Fruit fly (Drosophila melanogaster) whole organism, wandering third instar larva: ENCODE data around the gene HP1b.

Source experiments
- Abd-B ChIP-seq: fragments of >200 bp; optimal IDR thresholded peaks from 2 replicates; lab custom pipeline; 2017; ENCODE audit warnings: missing biosample characterization, missing genetic modification characterization
- CG32264 ChIP-seq: fragments of 200-800 bp; sonication (Bioruptor generic); optimal IDR thresholded peaks from 2 replicates; lab custom pipeline; 2016; ENCODE audit warnings: missing biosample characterization, missing genetic modification characterization
- CG9705 ChIP-seq: fragments of 200-800 bp; sonication (Bioruptor generic); optimal IDR thresholded peaks from 2 replicates; lab custom pipeline; 2018; ENCODE audit warnings: missing biosample characterization, mild to moderate bottlenecking, missing genetic modification characterization
- CrebA ChIP-seq: fragments of 200-800 bp; sonication (Bioruptor generic); optimal IDR thresholded peaks from 2 replicates; lab custom pipeline; 2016; ENCODE audit warnings: missing biosample characterization, mild to moderate bottlenecking, missing genetic modification characterization, borderline replicate concordance
- Dfd ChIP-seq: fragments of >200 bp; optimal IDR thresholded peaks from 2 replicates; lab custom pipeline; 2017; ENCODE audit warnings: missing biosample characterization, missing genetic modification characterization
- Dif ChIP-seq: fragments of 200-275, 200-300 bp; sonication (Bioruptor generic); optimal IDR thresholded peaks from 2 replicates; lab custom pipeline; 2018; ENCODE audit warnings: missing biosample characterization, missing genetic modification characterization; ENCODE audit not compliant: partially characterized antibody
- GATAd ChIP-seq: sonication (Bioruptor generic); optimal IDR thresholded peaks from 2 replicates; lab custom pipeline; 2016; ENCODE audit warnings: missing biosample characterization, missing genetic modification characterization
- HLH106 ChIP-seq: fragments of 200-800 bp; optimal IDR thresholded peaks from 3 replicates; lab custom pipeline; 2019; ENCODE audit warnings: missing biosample characterization, mild to moderate bottlenecking, missing genetic modification characterization, moderate library complexity
- Hnf4 ChIP-seq: fragments of 200-800 bp; sonication (Bioruptor generic); optimal IDR thresholded peaks from 2 replicates; lab custom pipeline; 2016; ENCODE audit warnings: missing biosample characterization, mild to moderate bottlenecking, missing genetic modification characterization
- Hr78 ChIP-seq: fragments of >200 bp; optimal IDR thresholded peaks from 2 replicates; lab custom pipeline; 2017; ENCODE audit warnings: missing biosample characterization, missing genetic modification characterization
- Hr83 ChIP-seq: fragments of 200-300 bp; sonication (Bioruptor generic); optimal IDR thresholded peaks from 2 replicates; lab custom pipeline; 2016; ENCODE audit warnings: missing biosample characterization, mild to moderate bottlenecking, missing genetic modification characterization, moderate library complexity; ENCODE audit not compliant: poor library complexity, severe bottlenecking
- Jra ChIP-seq: sonication (Bioruptor generic); optimal IDR thresholded peaks from 2 replicates; lab custom pipeline; 2016; ENCODE audit warnings: missing biosample characterization, missing genetic modification characterization
- Mio ChIP-seq: sonication (Bioruptor generic); optimal IDR thresholded peaks from 2 replicates; lab custom pipeline; 2016; ENCODE audit warnings: missing biosample characterization, missing genetic modification characterization
- Myc ChIP-seq: fragments of >200 bp; optimal IDR thresholded peaks from 2 replicates; lab custom pipeline; 2017
- N ChIP-seq: fragments of >200 bp; optimal IDR thresholded peaks from 2 replicates; lab custom pipeline; 2018; ENCODE audit warnings: missing biosample characterization, missing external identifiers, missing genetic modification characterization
- OdsH ChIP-seq: fragments of 200-800 bp; sonication (Bioruptor generic); optimal IDR thresholded peaks from 2 replicates; lab custom pipeline; 2016; ENCODE audit warnings: missing biosample characterization, mild to moderate bottlenecking, missing genetic modification characterization
- Rel ChIP-seq, 2 experiments: fragments of 200-800 bp; sonication (Bioruptor generic) in 1 of 2; optimal IDR thresholded peaks; 2 replicates in 1 of 2; 3 replicates in 1 of 2; lab custom pipeline; 2016 to 2019; ENCODE audit warnings: mild to moderate bottlenecking in 2 of 2, missing biosample characterization in 2 of 2, missing genetic modification characterization in 2 of 2, moderate library complexity in 1 of 2
- Sp1 ChIP-seq: fragments of 200-800 bp; sonication (Bioruptor generic); optimal IDR thresholded peaks from 3 replicates; lab custom pipeline; 2019; ENCODE audit warnings: missing biosample characterization, mild to moderate bottlenecking, missing genetic modification characterization, moderate library complexity
- Vsx2 ChIP-seq: fragments of 200-300, 225-300 bp; sonication (Bioruptor generic); optimal IDR thresholded peaks from 2 replicates; lab custom pipeline; 2018; ENCODE audit warnings: missing biosample characterization, missing genetic modification characterization; ENCODE audit not compliant: partially characterized antibody
- br ChIP-seq: fragments of 200-800 bp; sonication (Bioruptor generic); optimal IDR thresholded peaks from 2 replicates; lab custom pipeline; 2016; ENCODE audit warnings: missing biosample characterization, missing genetic modification characterization
- brk ChIP-seq: fragments of 200-800 bp; sonication (Bioruptor generic); optimal IDR thresholded peaks from 2 replicates; lab custom pipeline; 2016; ENCODE audit warnings: missing biosample characterization, mild to moderate bottlenecking, missing genetic modification characterization
- dl ChIP-seq, 2 experiments: fragments of 175-275, 200-275 bp in 1 of 2; fragments of 200-275 bp in 1 of 2; sonication (Bioruptor generic); optimal IDR thresholded peaks; lab custom pipeline; 2018; ENCODE audit warnings: mild to moderate bottlenecking in 2 of 2, missing biosample characterization in 2 of 2, missing genetic modification characterization in 2 of 2, moderate library complexity in 2 of 2; ENCODE audit not compliant: partially characterized antibody in 2 of 2, insufficient read depth in 1 of 2
- dmrt93B ChIP-seq: fragments of 200-800 bp; sonication (Bioruptor generic); optimal IDR thresholded peaks from 2 replicates; lab custom pipeline; 2018; ENCODE audit warnings: missing biosample characterization, mild to moderate bottlenecking, missing genetic modification characterization
- dsf ChIP-seq: sonication (Bioruptor generic); optimal IDR thresholded peaks from 2 replicates; lab custom pipeline; 2016; ENCODE audit warnings: missing biosample characterization, missing genetic modification characterization, borderline replicate concordance
- ey ChIP-seq: fragments of 200-800 bp; sonication (Bioruptor generic); optimal IDR thresholded peaks from 2 replicates; lab custom pipeline; 2016; ENCODE audit warnings: missing biosample characterization, missing genetic modification characterization
- foxo ChIP-seq, 2 experiments: fragments of 200-800 bp; sonication (Bioruptor generic); optimal IDR thresholded peaks; 2 replicates in 1 of 2; 3 replicates in 1 of 2; lab custom pipeline; 2016 to 2017; ENCODE audit warnings: missing biosample characterization in 2 of 2, missing genetic modification characterization in 2 of 2
- fru ChIP-seq: fragments of 200-800 bp; sonication (Bioruptor generic); optimal IDR thresholded peaks from 3 replicates; lab custom pipeline; 2016; ENCODE audit warnings: missing biosample characterization, mild to moderate bottlenecking, missing genetic modification characterization
- h ChIP-seq: fragments of 200-800 bp; sonication (Bioruptor generic); optimal IDR thresholded peaks from 3 replicates; lab custom pipeline; 2016; ENCODE audit warnings: missing biosample characterization, mild to moderate bottlenecking, missing genetic modification characterization
- jim ChIP-seq: fragments of 175-275, 200-325 bp; sonication (Bioruptor generic); optimal IDR thresholded peaks from 2 replicates; lab custom pipeline; 2016; ENCODE audit warnings: missing biosample characterization, mild to moderate bottlenecking, missing genetic modification characterization
- lola ChIP-seq: fragments of >200 bp; optimal IDR thresholded peaks from 2 replicates; lab custom pipeline; 2017; ENCODE audit warnings: missing biosample characterization, missing genetic modification characterization
- pan ChIP-seq: fragments of >200 bp; optimal IDR thresholded peaks from 2 replicates; lab custom pipeline; 2017
- psq ChIP-seq: fragments of 200-800 bp; sonication (Bioruptor generic); optimal IDR thresholded peaks from 3 replicates; lab custom pipeline; 2017; ENCODE audit warnings: missing biosample characterization, mild to moderate bottlenecking, missing genetic modification characterization, moderate library complexity
- rgr ChIP-seq: fragments of 200-800 bp; sonication (Bioruptor generic); optimal IDR thresholded peaks from 3 replicates; lab custom pipeline; 2016; ENCODE audit warnings: missing biosample characterization, mild to moderate bottlenecking, missing genetic modification characterization
- sage ChIP-seq: fragments of 200-800 bp; sonication (Bioruptor generic); optimal IDR thresholded peaks from 2 replicates; lab custom pipeline; 2016; ENCODE audit warnings: missing biosample characterization, mild to moderate bottlenecking, missing genetic modification characterization
- sv ChIP-seq: fragments of 200-800 bp; sonication (Bioruptor generic); optimal IDR thresholded peaks from 3 replicates; lab custom pipeline; 2016; ENCODE audit warnings: missing biosample characterization, missing genetic modification characterization
- tai ChIP-seq: sonication (Bioruptor generic); optimal IDR thresholded peaks from 2 replicates; lab custom pipeline; 2016; ENCODE audit warnings: missing biosample characterization, missing genetic modification characterization
- usp ChIP-seq: fragments of >200 bp; optimal IDR thresholded peaks from 2 replicates; lab custom pipeline; 2017; ENCODE audit warnings: missing biosample characterization, missing genetic modification characterization
- woc ChIP-seq: sonication (Bioruptor generic); optimal IDR thresholded peaks from 2 replicates; lab custom pipeline; 2016; ENCODE audit warnings: missing biosample characterization, mild to moderate bottlenecking, missing genetic modification characterization

Gene HP1b

dm6 chrX:9061299-9061698 lies 19.6 kb upstream of the HP1b start:
- TF ChIP-seq fru (GFP tag; lab: Kevin White, UChicago), result peak; percentile 27
- peak; percentile 23 for TF ChIP-seq h (GFP tag; lab: Kevin White, UChicago)
- peak; percentile 4 for TF ChIP-seq ey (GFP tag; lab: Kevin White, UChicago)
- no peak for TF ChIP-seq OdsH (GFP tag; lab: Kevin White, UChicago)
- peak in 1 of 2 experiments; percentile 18 for TF ChIP-seq foxo (GFP tag; optimal IDR thresholded peaks at IDR 0.05; lab: Kevin White, UChicago)
- no peak for TF ChIP-seq usp

DNA sequence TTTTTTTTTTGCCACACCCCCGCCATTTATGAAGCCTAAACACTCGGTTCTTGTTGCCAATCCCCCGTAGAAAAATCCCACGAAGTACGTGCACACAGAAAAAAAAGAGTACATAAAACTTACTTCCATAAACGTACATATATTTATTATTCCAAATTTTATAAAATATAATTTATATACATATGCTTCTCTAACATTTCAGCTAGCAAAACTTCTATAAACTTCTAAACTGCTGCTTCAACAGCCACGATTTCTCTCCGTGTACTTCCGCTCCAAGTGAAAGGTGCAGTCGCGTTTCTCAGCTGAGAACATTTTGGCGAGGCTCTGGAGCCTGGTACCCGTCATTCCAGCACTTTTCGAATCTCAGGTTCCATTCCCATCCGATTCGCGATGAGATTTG lies 18.2 kb upstream of the HP1b start:
- TF ChIP-seq foxo (GFP tag; optimal IDR thresholded peaks at IDR 0.05; lab: Kevin White, UChicago) (peak in 1 of 2 experiments; percentile 60), woc (GFP tag; lab: Kevin White, UChicago) (peak; percentile 43), Hr83 (GFP tag; lab: Kevin White, UChicago) (no peak), ey (GFP tag; lab: Kevin White, UChicago) (peak; percentile 15), Rel (GFP tag; optimal IDR thresholded peaks at IDR 0.05; lab: Kevin White, UChicago) (peak; percentile 9), Rel (tag; optimal IDR thresholded peaks at IDR 0.05; lab: Kevin White, UChicago) (peak; percentile 34), dmrt93B (no peak), Jra (GFP tag; lab: Kevin White, UChicago) (no peak), sage (GFP tag; lab: Kevin White, UChicago) (no peak), sv (GFP tag; lab: Kevin White, UChicago) (no peak), pan (lab: Kevin White, UChicago) (no peak), br (GFP tag; lab: Kevin White, UChicago) (no peak), lola (GFP tag; lab: Kevin White, UChicago) (no peak), h (GFP tag; lab: Kevin White, UChicago) (peak; percentile 61), CG9705 (GFP tag; lab: Kevin White, UChicago) (no peak), Myc (lab: Kevin White, UChicago) (no peak), rgr (peak; percentile 61), fru (GFP tag; lab: Kevin White, UChicago) (peak; percentile 38), HLH106 (tag; lab: Kevin White, UChicago) (peak; percentile 77), Mio (GFP tag; lab: Kevin White, UChicago) (no peak), dl (GFP tag; optimal IDR thresholded peaks at IDR 0.05; lab: Kevin White, UChicago; ENCODE audit: insufficient read depth in 1 of 2, partially characterized antibody in 2 of 2) (no peak), N (GFP tag; lab: Kevin White, UChicago) (no peak), Abd-B (no peak), CG32264 (GFP tag; lab: Kevin White, UChicago) (no peak), Dfd (GFP tag; lab: Kevin White, UChicago) (no peak), jim (no peak), CrebA (GFP tag; lab: Kevin White, UChicago) (no peak), OdsH (GFP tag; lab: Kevin White, UChicago) (peak; percentile 46), brk (GFP tag; lab: Kevin White, UChicago) (no peak), tai (GFP tag; lab: Kevin White, UChicago) (no peak), Vsx2 (GFP tag; lab: Kevin White, UChicago) (no peak), psq (GFP tag; lab: Kevin White, UChicago) (peak; percentile 53), Hnf4 (GFP tag; lab: Kevin White, UChicago) (peak; percentile 37), Sp1 (GFP tag; lab: Kevin White, UChicago) (peak; percentile 68), GATAd (GFP tag; lab: Kevin White, UChicago) (no peak), usp (no peak), Dif (GFP tag; lab: Kevin White, UChicago) (no peak), Hr78 (GFP tag; lab: Kevin White, UChicago) (no peak), dsf (no peak)

DNA sequence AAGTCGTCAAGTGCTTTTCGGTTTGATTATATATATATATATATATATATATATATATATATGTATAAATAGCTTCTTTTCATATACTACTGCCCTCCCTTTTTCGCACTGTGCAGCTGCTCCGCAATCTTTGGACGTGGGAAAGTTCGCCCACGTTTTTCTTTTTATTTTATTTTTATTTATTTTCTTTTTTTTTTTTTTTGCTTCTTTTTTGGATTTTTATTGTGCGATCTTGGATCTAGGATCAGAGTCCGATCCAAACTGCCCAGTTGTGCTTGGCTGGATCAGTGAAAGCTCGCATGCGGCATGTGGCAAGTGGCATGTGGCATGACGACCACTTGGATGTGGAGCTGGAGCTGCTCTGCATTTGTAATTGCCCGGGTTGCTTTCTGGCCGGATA lies 17.4 kb upstream of the HP1b start:
- no peak for TF ChIP-seq br (GFP tag; lab: Kevin White, UChicago)
